Fruit fly (Drosophila melanogaster): ENCODE data around the gene RecQ5.

The RecQ5 gene

dm6 chr3L:14678097-14678679 lies 46.3 kb upstream of the RecQ5 start, which contains the start of gene CG4914 (continued):
- TF ChIP-seq CG18599 (GFP tag; optimal IDR thresholded peaks at IDR 0.05) (peak; percentile 54), CG33213 (GFP tag; optimal IDR thresholded peaks at IDR 0.05) (no peak), CoRest (tag; optimal IDR thresholded peaks at IDR 0.05) (peak; percentile 88), fu2 (GFP tag; optimal IDR thresholded peaks at IDR 0.05) (no peak), CG12155 (GFP tag; optimal IDR thresholded peaks at IDR 0.05) (peak; percentile 67), CG12659 (GFP tag; optimal IDR thresholded peaks at IDR 0.05) (peak; percentile 67), aop (GFP tag; IDR thresholded peaks at IDR 0.05) (no peak), hb (GFP tag; IDR thresholded peaks at IDR 0.05; ENCODE audit: partially characterized antibody) (no peak), CG33557 (GFP tag; optimal IDR thresholded peaks at IDR 0.05) (peak; percentile 88), gcm2 (GFP tag; optimal IDR thresholded peaks at IDR 0.05) (peak; percentile 22), CG9817 (tag; optimal IDR thresholded peaks at IDR 0.05) (peak; percentile 34), Antp (GFP tag; optimal IDR thresholded peaks at IDR 0.05) (no peak), CG6813 (GFP tag; optimal IDR thresholded peaks at IDR 0.05) (peak; percentile 56), D (optimal IDR thresholded peaks at IDR 0.05) (no peak), D (GFP tag; optimal IDR thresholded peaks at IDR 0.05) (peak; percentile 83), CG8281 (tag; optimal IDR thresholded peaks at IDR 0.05) (peak; percentile 34), sens-2 (GFP tag; IDR thresholded peaks at IDR 0.05) (peak; percentile 26; the same call in 1 of the 2 replicates), Gug (GFP tag; IDR thresholded peaks at IDR 0.05) (peak; percentile 39; the same call in 2 of the 4 replicates), zfh2 (GFP tag; optimal IDR thresholded peaks at IDR 0.05) (no peak), CG4404 (GFP tag; IDR thresholded peaks at IDR 0.05) (peak; percentile 61), CG9215 (GFP tag; IDR thresholded peaks at IDR 0.05) (peak; percentile 60)

dm6 chr3L:14673740-14674463 lies 42.0 kb upstream of the RecQ5 start:
- TF ChIP-seq mld (GFP tag; IDR thresholded peaks at IDR 0.05; ENCODE audit: partially characterized antibody) (peak; percentile 95), hb (GFP tag; IDR thresholded peaks at IDR 0.05; ENCODE audit: partially characterized antibody) (peak; percentile 72; the same call in 2 of the 3 replicates), CG34224 (GFP tag; IDR thresholded peaks at IDR 0.05; ENCODE audit: partially characterized antibody) (peak; percentile 26; the same call in 1 of the 3 replicates), Stat92E (GFP tag; optimal IDR thresholded peaks at IDR 0.05) (peak in 2 of 3 experiments; percentile 63 to 88), CG2712 (tag; optimal IDR thresholded peaks at IDR 0.05) (peak; percentile 37), abd-A (tag; optimal IDR thresholded peaks at IDR 0.05) (peak; percentile 90), CG15601 (tag; optimal IDR thresholded peaks at IDR 0.05) (no peak), nerfin-2 (GFP tag; IDR thresholded peaks at IDR 0.05; ENCODE audit: partially characterized antibody) (peak; percentile 81), ato (GFP tag; IDR thresholded peaks at IDR 0.05; ENCODE audit: partially characterized antibody) (peak; percentile 87), Dad (GFP tag; optimal IDR thresholded peaks at IDR 0.05) (no peak), schlank (tag; optimal IDR thresholded peaks at IDR 0.05) (no peak), fd96Cb (tag; optimal IDR thresholded peaks at IDR 0.05) (no peak), sna (GFP tag; IDR thresholded peaks at IDR 0.05; ENCODE audit: partially characterized antibody) (peak; percentile 46; the same call in 1 of the 2 replicates), trh (GFP tag; optimal IDR thresholded peaks at IDR 0.05) (no peak), CG2129 (GFP tag; IDR thresholded peaks at IDR 0.05; ENCODE audit: partially characterized antibody) (peak; percentile 26; the same call in 1 of the 2 replicates), pan (optimal IDR thresholded peaks at IDR 0.05) (no peak), pan (GFP tag; optimal IDR thresholded peaks at IDR 0.05 in 1 of 2, IDR thresholded peaks at IDR 0.05 in 1 of 2) (peak in 1 of 2 experiments; percentile 5), CG11695 (GFP tag; IDR thresholded peaks at IDR 0.05) (0 out of 3 replicates have a peak, but pooled peaks have one; percentile 12), CG12219 (GFP tag; optimal IDR thresholded peaks at IDR 0.05) (no peak), CG16813 (GFP tag; IDR thresholded peaks at IDR 0.05; ENCODE audit: partially characterized antibody) (peak; percentile 86), trem (tag; optimal IDR thresholded peaks at IDR 0.05) (peak; percentile 22), HLH3B (GFP tag; IDR thresholded peaks at IDR 0.05) (peak; percentile 11; the same call in 1 of the 2 replicates), Eip74EF (GFP tag; optimal IDR thresholded peaks at IDR 0.05) (peak in 1 of 2 experiments; percentile 79), Optix (GFP tag; IDR thresholded peaks at IDR 0.05) (no peak), CG13894 (tag; optimal IDR thresholded peaks at IDR 0.05) (peak; percentile 57), tap (tag; optimal IDR thresholded peaks at IDR 0.05) (peak; percentile 29)
